Fruit fly (Drosophila melanogaster) whole organism, embryonic: ENCODE data around the gene Npc2a.

Source experiments
- Atf6 ChIP-seq: fragments of 200-800 bp; sonication (Bioruptor generic); IDR thresholded peaks from 2 replicates; pipeline ENCODE4 v1.3.6; 2022; ENCODE audit warnings: missing biosample characterization, missing genetic modification characterization
- BtbVII ChIP-seq: fragments of 200-800 bp; sonication (Bioruptor generic); optimal IDR thresholded peaks from 3 replicates; lab custom pipeline; 2017; ENCODE audit warnings: missing biosample characterization, mild to moderate bottlenecking, missing genetic modification characterization
- CG11093 ChIP-seq: fragments of 200-800 bp; sonication (Bioruptor generic); IDR thresholded peaks from 3 replicates; pipeline ENCODE4 v1.3.6; 2022; ENCODE audit warnings: missing biosample characterization, missing genetic modification characterization
- CG11247 ChIP-seq: fragments of 200-800 bp; sonication (Bioruptor generic); IDR thresholded peaks from 2 replicates; pipeline ENCODE4 v1.3.6; 2022; ENCODE audit warnings: missing biosample characterization, missing genetic modification characterization
- CG12219 ChIP-seq: fragments of 200-800 bp; sonication (Bioruptor generic); optimal IDR thresholded peaks from 3 replicates; lab custom pipeline; 2018; ENCODE audit warnings: missing biosample characterization, mild to moderate bottlenecking, missing genetic modification characterization
- CG12769 ChIP-seq: fragments of 200-800 bp; sonication (Bioruptor generic); optimal IDR thresholded peaks from 2 replicates; lab custom pipeline; 2019; ENCODE audit warnings: missing biosample characterization, mild to moderate bottlenecking, missing genetic modification characterization, moderate library complexity
- CG15514 ChIP-seq: fragments of 200-800 bp; sonication (Bioruptor generic); optimal IDR thresholded peaks from 3 replicates; lab custom pipeline; 2017; ENCODE audit warnings: missing biosample characterization, missing genetic modification characterization, mild to moderate bottlenecking, moderate library complexity, missing genetic modification reagents
- CG15601 ChIP-seq: fragments of 200-800 bp; sonication (Bioruptor generic); optimal IDR thresholded peaks from 3 replicates; lab custom pipeline; 2019; ENCODE audit warnings: missing biosample characterization, mild to moderate bottlenecking, missing genetic modification characterization, moderate library complexity
- CG16815 ChIP-seq: fragments of 200-800 bp; sonication (Bioruptor generic); optimal IDR thresholded peaks from 3 replicates; lab custom pipeline; 2017; ENCODE audit warnings: missing biosample characterization, mild to moderate bottlenecking, missing genetic modification characterization
- CG17186 ChIP-seq: fragments of 200-800 bp; sonication (Bioruptor generic); optimal IDR thresholded peaks from 3 replicates; lab custom pipeline; 2017; ENCODE audit warnings: missing biosample characterization, missing genetic modification reagents, missing genetic modification characterization
- CG18262 ChIP-seq: fragments of 200-800 bp; optimal IDR thresholded peaks from 3 replicates; lab custom pipeline; 2019; ENCODE audit warnings: missing biosample characterization, mild to moderate bottlenecking, missing genetic modification characterization, moderate library complexity
- CG18476 ChIP-seq: fragments of 200-800 bp; sonication (Bioruptor generic); optimal IDR thresholded peaks from 2 replicates; lab custom pipeline; 2016; ENCODE audit warnings: missing biosample characterization, mild to moderate bottlenecking, missing genetic modification characterization
- CG2116 ChIP-seq: fragments of 200-800 bp; sonication (Bioruptor generic); optimal IDR thresholded peaks from 3 replicates; lab custom pipeline; 2018; ENCODE audit warnings: missing biosample characterization, mild to moderate bottlenecking, missing genetic modification characterization
- CG2129 ChIP-seq: fragments of 200-800 bp; sonication (Bioruptor generic); IDR thresholded peaks from 2 replicates; pipeline ENCODE4 v1.3.6; 2022; ENCODE audit warnings: missing biosample characterization, missing genetic modification characterization; ENCODE audit not compliant: partially characterized antibody
- CG3281 ChIP-seq: fragments of 200-800 bp; sonication (Bioruptor generic); optimal IDR thresholded peaks from 3 replicates; lab custom pipeline; 2017; ENCODE audit warnings: missing biosample characterization, mild to moderate bottlenecking, missing genetic modification characterization
- CG6689 ChIP-seq: fragments of 200-800 bp; sonication (Bioruptor generic); IDR thresholded peaks from 2 replicates; pipeline ENCODE4 v1.3.6; 2022; ENCODE audit warnings: missing biosample characterization, missing genetic modification characterization
- CG7928 ChIP-seq: fragments of 200-800 bp; sonication (Bioruptor generic); optimal IDR thresholded peaks from 2 replicates; lab custom pipeline; 2017; ENCODE audit warnings: missing biosample characterization, mild to moderate bottlenecking, missing genetic modification characterization
- CG7963 ChIP-seq: fragments of 200-800 bp; sonication (Bioruptor generic); IDR thresholded peaks from 3 replicates; pipeline ENCODE4 v1.3.6; 2022; ENCODE audit warnings: missing biosample characterization, missing genetic modification characterization; ENCODE audit not compliant: partially characterized antibody
- CG8281 ChIP-seq: fragments of 200-800 bp; sonication (Bioruptor generic); optimal IDR thresholded peaks from 2 replicates; lab custom pipeline; 2018; ENCODE audit warnings: missing biosample characterization, mild to moderate bottlenecking, missing genetic modification characterization, moderate library complexity
- Dll ChIP-seq: fragments of 200-800 bp; sonication (Bioruptor generic); IDR thresholded peaks from 4 replicates; pipeline ENCODE4 v1.3.6; 2022; ENCODE audit warnings: missing biosample characterization, missing genetic modification characterization; ENCODE audit not compliant: partially characterized antibody
- Eip74EF ChIP-seq, 2 experiments: fragments of 200-800 bp in 1 of 2; fragments of >200 bp in 1 of 2; sonication (Bioruptor generic) in 1 of 2; optimal IDR thresholded peaks; 2 replicates each; lab custom pipeline; 2017 to 2019; ENCODE audit warnings: missing biosample characterization in 2 of 2, missing genetic modification characterization in 2 of 2, mild to moderate bottlenecking in 1 of 2, moderate library complexity in 1 of 2
- H15 ChIP-seq: fragments of 200-800 bp; sonication (Bioruptor generic); IDR thresholded peaks from 3 replicates; pipeline ENCODE4 v1.3.6; 2022; ENCODE audit warnings: missing biosample characterization, missing genetic modification characterization
- HHEX ChIP-seq: fragments of 200-800 bp; sonication (Bioruptor generic); optimal IDR thresholded peaks from 3 replicates; lab custom pipeline; 2017; ENCODE audit warnings: missing biosample characterization, mild to moderate bottlenecking, missing genetic modification characterization, missing genetic modification reagents
- HLH54F ChIP-seq: fragments of 200-800 bp; sonication (Bioruptor generic); optimal IDR thresholded peaks from 3 replicates; lab custom pipeline; 2016; ENCODE audit warnings: missing biosample characterization, missing genetic modification characterization
- HLHmδ ChIP-seq: fragments of 200-800 bp; sonication (Bioruptor generic); optimal IDR thresholded peaks from 2 replicates; lab custom pipeline; 2018; ENCODE audit warnings: missing biosample characterization, mild to moderate bottlenecking, missing genetic modification characterization, moderate library complexity
- Hr39 ChIP-seq: fragments of >200 bp; optimal IDR thresholded peaks from 2 replicates; lab custom pipeline; 2017
- Hr78 ChIP-seq, 2 experiments: fragments of 200-800 bp in 1 of 2; fragments of >200 bp in 1 of 2; sonication (Bioruptor generic) in 1 of 2; optimal IDR thresholded peaks; 2 replicates each; lab custom pipeline; 2017 to 2019; ENCODE audit warnings: missing biosample characterization in 2 of 2, missing genetic modification characterization in 2 of 2, mild to moderate bottlenecking in 1 of 2, moderate library complexity in 1 of 2
- Lhr ChIP-seq: fragments of 200-800 bp; sonication (Bioruptor generic); optimal IDR thresholded peaks from 3 replicates; lab custom pipeline; 2017; ENCODE audit warnings: mild to moderate bottlenecking, missing biosample characterization, missing genetic modification reagents, missing genetic modification characterization
- MTF-1 ChIP-seq: fragments of 200-800 bp; sonication (Bioruptor generic); optimal IDR thresholded peaks from 2 replicates; lab custom pipeline; 2018; ENCODE audit warnings: missing biosample characterization, mild to moderate bottlenecking, missing genetic modification characterization, borderline replicate concordance
- Mrtf ChIP-seq: fragments of 200-800 bp; sonication (Bioruptor generic); IDR thresholded peaks from 3 replicates; pipeline ENCODE4 v1.3.6; 2022; ENCODE audit warnings: missing biosample characterization, missing genetic modification characterization
- NC2β ChIP-seq: fragments of 200-800 bp; sonication (Bioruptor generic); optimal IDR thresholded peaks from 2 replicates; lab custom pipeline; 2016; ENCODE audit warnings: missing biosample characterization, missing genetic modification characterization
- PHDP ChIP-seq: fragments of 200-800 bp; sonication (Bioruptor generic); optimal IDR thresholded peaks from 3 replicates; lab custom pipeline; 2018; ENCODE audit warnings: missing biosample characterization, mild to moderate bottlenecking, missing genetic modification characterization, moderate library complexity
- Ptx1 ChIP-seq: fragments of 200-800 bp; sonication (Bioruptor generic); IDR thresholded peaks from 2 replicates; pipeline ENCODE4 v1.3.6; 2022; ENCODE audit warnings: missing biosample characterization, missing genetic modification characterization
- Ravus ChIP-seq: fragments of 200-800 bp; sonication (Bioruptor generic); IDR thresholded peaks from 2 replicates; pipeline ENCODE4 v1.3.6; 2022; ENCODE audit warnings: missing biosample characterization, missing genetic modification characterization
- Taf1 ChIP-seq: fragments of 200-800 bp; sonication (Bioruptor generic); IDR thresholded peaks from 2 replicates; pipeline ENCODE4 v1.3.6; 2022; ENCODE audit warnings: missing biosample characterization, missing genetic modification characterization
- aop ChIP-seq: fragments of 200-800 bp; sonication (Bioruptor generic); IDR thresholded peaks from 2 replicates; pipeline ENCODE4 v1.3.6; 2022; ENCODE audit warnings: missing biosample characterization, missing genetic modification characterization
- az2 ChIP-seq: fragments of 200-800 bp; sonication (Bioruptor generic); optimal IDR thresholded peaks from 3 replicates; lab custom pipeline; 2016; ENCODE audit warnings: missing biosample characterization, missing genetic modification characterization
- cato ChIP-seq: fragments of 200-800 bp; sonication (Bioruptor generic); optimal IDR thresholded peaks from 2 replicates; lab custom pipeline; 2016; ENCODE audit warnings: missing biosample characterization, missing genetic modification characterization, borderline replicate concordance
- crp ChIP-seq, 2 experiments: fragments of 200-800 bp; sonication (Bioruptor generic); optimal IDR thresholded peaks; 2 replicates in 1 of 2; 3 replicates in 1 of 2; lab custom pipeline; 2017; ENCODE audit warnings: missing biosample characterization in 2 of 2, missing genetic modification characterization in 2 of 2, mild to moderate bottlenecking in 1 of 2, moderate library complexity in 1 of 2
- dimm ChIP-seq: fragments of 200-800 bp; sonication (Bioruptor generic); IDR thresholded peaks from 2 replicates; pipeline ENCODE4 v1.3.6; 2022; ENCODE audit warnings: missing biosample characterization, missing genetic modification characterization
- exex ChIP-seq: fragments of 200-800 bp; sonication (Bioruptor generic); optimal IDR thresholded peaks from 4 replicates; lab custom pipeline; 2018; ENCODE audit warnings: missing biosample characterization, mild to moderate bottlenecking, missing genetic modification characterization, moderate library complexity
- gce ChIP-seq: fragments of 200-800 bp; sonication (Bioruptor generic); IDR thresholded peaks from 3 replicates; pipeline ENCODE4 v1.3.6; 2022; ENCODE audit warnings: missing biosample characterization, missing genetic modification characterization
- gfzf ChIP-seq: fragments of 200-800 bp; sonication (Bioruptor generic); optimal IDR thresholded peaks from 2 replicates; lab custom pipeline; 2016; ENCODE audit warnings: missing biosample characterization, mild to moderate bottlenecking, missing genetic modification characterization, moderate library complexity
- gro ChIP-seq: fragments of 200-800 bp; sonication (Bioruptor generic); optimal IDR thresholded peaks from 2 replicates; lab custom pipeline; 2016; ENCODE audit warnings: missing biosample characterization, missing genetic modification characterization
- gsb ChIP-seq: fragments of 200-800 bp; sonication (Bioruptor generic); IDR thresholded peaks from 2 replicates; pipeline ENCODE4 v1.3.6; 2022; ENCODE audit warnings: missing biosample characterization, missing genetic modification characterization
- ken ChIP-seq: fragments of 200-800 bp; sonication (Bioruptor generic); IDR thresholded peaks from 3 replicates; pipeline ENCODE4 v1.3.6; 2022; ENCODE audit warnings: missing biosample characterization, missing genetic modification characterization
- lilli ChIP-seq: fragments of 200-800 bp; sonication (Bioruptor generic); optimal IDR thresholded peaks from 3 replicates; lab custom pipeline; 2016; ENCODE audit warnings: missing biosample characterization, missing genetic modification characterization
- zen ChIP-seq: fragments of 200-800 bp; sonication (Bioruptor generic); optimal IDR thresholded peaks from 3 replicates; lab custom pipeline; 2018; ENCODE audit warnings: missing biosample characterization, mild to moderate bottlenecking, missing genetic modification characterization, moderate library complexity

Npc2a gene

dm6 chr2L:2008980-2009954 is 21.2 kb downstream of the Npc2a start, which contains the start of gene CG4238 (continued):
- TF ChIP-seq CG7963 (GFP tag; lab: Robert Waterston, UW) (peak; percentile 50), Hr39 (lab: Kevin White, UChicago) (no peak), Mrtf (GFP tag; lab: Robert Waterston, UW) (no peak), CG6689 (GFP tag; lab: Robert Waterston, UW) (no peak), Dll (GFP tag; lab: Robert Waterston, UW) (peak; percentile 52; the same call in 1 of the 4 replicates), CG11247 (GFP tag; lab: Robert Waterston, UW) (no peak), ken (GFP tag; lab: Robert Waterston, UW) (no peak), BtbVII (no peak), gsb (GFP tag; lab: Robert Waterston, UW) (no peak), CG11093 (GFP tag; lab: Robert Waterston, UW) (no peak), Ptx1 (GFP tag; lab: Robert Waterston, UW) (no peak), Eip74EF (GFP tag; optimal IDR thresholded peaks at IDR 0.05; lab: Kevin White, UChicago) (no peak), MTF-1 (no peak), CG18476 (GFP tag; lab: Kevin White, UChicago) (no peak), gce (GFP tag; lab: Robert Waterston, UW) (no peak), Hr78 (GFP tag; optimal IDR thresholded peaks at IDR 0.05; lab: Kevin White, UChicago) (no peak), lilli (GFP tag; lab: Kevin White, UChicago) (no peak), CG18262 (tag; lab: Kevin White, UChicago) (no peak), NC2β (GFP tag; lab: Kevin White, UChicago) (no peak), CG3281 (GFP tag; lab: Kevin White, UChicago) (no peak), HLH54F (GFP tag; lab: Kevin White, UChicago) (no peak), gro (GFP tag; lab: Kevin White, UChicago) (no peak), dimm (GFP tag; lab: Robert Waterston, UW) (no peak), CG16815 (GFP tag; lab: Kevin White, UChicago) (no peak), CG2116 (peak; percentile 9), HHEX (GFP tag; lab: Kevin White, UChicago) (no peak), Atf6 (GFP tag; lab: Robert Waterston, UW) (no peak), H15 (GFP tag; lab: Robert Waterston, UW) (no peak), cato (no peak), CG12219 (GFP tag; lab: Kevin White, UChicago) (no peak), PHDP (tag; lab: Kevin White, UChicago) (no peak), CG8281 (no peak), CG12769 (tag; lab: Kevin White, UChicago) (no peak), CG15601 (tag; lab: Kevin White, UChicago) (peak; percentile 25), crp (GFP tag; optimal IDR thresholded peaks at IDR 0.05; lab: Kevin White, UChicago) (peak; percentile 99 to 100), zen (tag; lab: Kevin White, UChicago) (peak; percentile 55), exex (tag; lab: Kevin White, UChicago) (no peak), HLHmδ (GFP tag; lab: Kevin White, UChicago) (no peak), Taf1 (GFP tag; lab: Robert Waterston, UW) (no peak), CG17186 (GFP tag; lab: Kevin White, UChicago) (peak; percentile 5), CG2129 (GFP tag; lab: Robert Waterston, UW) (no peak), az2 (GFP tag; lab: Kevin White, UChicago) (no peak), aop (no peak), CG15514 (GFP tag; lab: Kevin White, UChicago) (peak; percentile 28), gfzf (GFP tag; lab: Kevin White, UChicago) (peak; percentile 16), Lhr (GFP tag; lab: Kevin White, UChicago) (peak; percentile 1), CG7928 (GFP tag; lab: Kevin White, UChicago) (no peak), Ravus (GFP tag; lab: Robert Waterston, UW) (no peak)
